Worm (Caenorhabditis elegans): ENCODE results near the gene M176.11.
"Not testable (repeated sequence)": the region's sequence is repeated elsewhere in the genome, so short reads cannot be mapped to it uniquely, and the experiment has no call there.

Gene M176.11

ce11 chrII:9447965-9448364 lies 25.9 kb downstream of the M176.11 start, which contains the start of gene chil-18:
Gene chil-18, plus strand, starts transcription at chrII:9448265.
- TF ChIP-seq bed-3 (GFP tag; optimal IDR thresholded peaks at IDR 0.05) (no peak), ceh-39 (tag; optimal IDR thresholded peaks at IDR 0.05) (no peak), mls-2 (tag; optimal IDR thresholded peaks at IDR 0.05) (no peak), snpc-4 (tag; optimal IDR thresholded peaks at IDR 0.05) (no peak), cnd-1 (tag; optimal IDR thresholded peaks at IDR 0.05) (no peak), M03D4.4 (tag; optimal IDR thresholded peaks at IDR 0.05) (no peak), mab-5 (tag; optimal IDR thresholded peaks at IDR 0.05) (no peak), drap-1 (GFP tag; optimal IDR thresholded peaks at IDR 0.05) (no peak), blmp-1 (tag; optimal IDR thresholded peaks at IDR 0.05) (no peak)

ce11 chrII:9452172-9452571 lies 30.1 kb downstream of the M176.11 start, which contains the start of gene R09D1.12:
Gene R09D1.12, minus strand, starts transcription at chrII:9452272.
- TF ChIP-seq ceh-83, tbx-8, ces-1 (GFP tag; optimal IDR thresholded peaks at IDR 0.05): not testable (repeated sequence)

ce11 chrII:9454304-9454703 lies 32.2 kb downstream of the M176.11 start, which contains the start of gene chil-19:
Gene chil-19, minus strand, starts transcription at chrII:9454404.
- TF ChIP-seq ceh-43 (GFP tag; optimal IDR thresholded peaks at IDR 0.05) (no peak), ceh-39 (tag; optimal IDR thresholded peaks at IDR 0.05) (no peak), lin-32 (GFP tag; optimal IDR thresholded peaks at IDR 0.05) (no peak), lsy-2 (tag; optimal IDR thresholded peaks at IDR 0.05) (no peak), nhr-2 (tag; optimal IDR thresholded peaks at IDR 0.05) (no peak)

ce11 chrII:9459462-9459861 lies 37.4 kb downstream of the M176.11 start, which contains the start of gene R09D1.14:
Gene R09D1.14, minus strand, starts transcription at chrII:9459562.
- not testable (repeated sequence) for TF ChIP-seq cnd-1 (tag; optimal IDR thresholded peaks at IDR 0.05); blmp-1 (tag; optimal IDR thresholded peaks at IDR 0.05); unc-62 (GFP tag; optimal IDR thresholded peaks at IDR 0.05)

ce11 chrII:9461881-9462280 lies 39.8 kb downstream of the M176.11 start, which contains the start of gene chil-21:
Gene chil-21, minus strand, starts transcription at chrII:9461981.
- TF ChIP-seq unc-39 (tag; optimal IDR thresholded peaks at IDR 0.05); sptf-1 (tag; optimal IDR thresholded peaks at IDR 0.05); bed-3 (GFP tag; optimal IDR thresholded peaks at IDR 0.05): not testable (repeated sequence)

- TF ChIP-seq ham-2 (GFP tag; optimal IDR thresholded peaks at IDR 0.05): no peak
- TF ChIP-seq blmp-1 (tag; optimal IDR thresholded peaks at IDR 0.05): no peak
- TF ChIP-seq lin-13 (tag; optimal IDR thresholded peaks at IDR 0.05): no peak
- TF ChIP-seq lsy-2 (tag; optimal IDR thresholded peaks at IDR 0.05): no peak
- no peak for TF ChIP-seq unc-62 (GFP tag; optimal IDR thresholded peaks at IDR 0.05)
- no peak for TF ChIP-seq elt-1 (tag; optimal IDR thresholded peaks at IDR 0.05; ENCODE audit: borderline replicate concordance, insufficient read depth)
- no peak for TF ChIP-seq M03D4.4 (tag; optimal IDR thresholded peaks at IDR 0.05)
These were observed 44.0 kb downstream of the M176.11 start, which contains the start of gene chil-22 for ce11 chrII:9466095-9466494. Gene chil-22, minus strand, starts transcription at chrII:9466195.

ce11 chrII:9468414-9468813 lies 46.3 kb downstream of the M176.11 start, which contains the start of gene chil-23:
Gene chil-23, minus strand, starts transcription at chrII:9468611.
- TF ChIP-seq unc-62 (GFP tag; optimal IDR thresholded peaks at IDR 0.05): no peak
- no peak for TF ChIP-seq ceh-39 (tag; optimal IDR thresholded peaks at IDR 0.05)
- no peak for TF ChIP-seq elt-1 (tag; optimal IDR thresholded peaks at IDR 0.05; ENCODE audit: borderline replicate concordance, insufficient read depth)
- TF ChIP-seq sptf-1 (tag; optimal IDR thresholded peaks at IDR 0.05): no peak
- no peak for TF ChIP-seq elt-3 (tag; optimal IDR thresholded peaks at IDR 0.05)
- no peak for TF ChIP-seq lin-13 (tag; optimal IDR thresholded peaks at IDR 0.05)
- no peak for TF ChIP-seq mls-2 (tag; optimal IDR thresholded peaks at IDR 0.05)
- TF ChIP-seq nhr-76 (tag; optimal IDR thresholded peaks at IDR 0.05): no peak
- TF ChIP-seq flh-1 (GFP tag; optimal IDR thresholded peaks at IDR 0.05): no peak
- TF ChIP-seq drap-1 (GFP tag; optimal IDR thresholded peaks at IDR 0.05): no peak
- TF ChIP-seq snpc-4 (tag; optimal IDR thresholded peaks at IDR 0.05): no peak
- TF ChIP-seq M03D4.4 (tag; optimal IDR thresholded peaks at IDR 0.05): no peak

All from whole organism, mixed stage, embryonic.